Worm (Caenorhabditis elegans) whole organism, L1 larva: ENCODE data around the gene F17E9.16.
A peak's percentile ranks its signal among the peaks of the same experiment; 100 is the strongest.

Experiments
- F16B12.6 ChIP-seq: fragments of 150-350 bp; optimal IDR thresholded peaks from 2 replicates; lab custom pipeline; 2014; ENCODE audit warnings: missing biosample characterization, missing genetic modification characterization
- Y116A8C.19 ChIP-seq: sonication (generic microtip); optimal IDR thresholded peaks from 2 replicates; lab custom pipeline; 2016; ENCODE audit warnings: missing compliant biosample characterization, missing genetic modification characterization, borderline replicate concordance
- aly-2 ChIP-seq: fragments of 150-350 bp; optimal IDR thresholded peaks from 2 replicates; lab custom pipeline; 2014; ENCODE audit warnings: missing biosample characterization, missing genetic modification characterization
- blmp-1 ChIP-seq: fragments of 150-350 bp; optimal IDR thresholded peaks from 2 replicates; lab custom pipeline; 2014; ENCODE audit warnings: missing biosample characterization, missing genetic modification characterization
- ceh-63 ChIP-seq: fragments of 200-800 bp; sonication (Bioruptor generic); optimal IDR thresholded peaks from 2 replicates; lab custom pipeline; 2018; ENCODE audit warnings: mild to moderate bottlenecking, missing genetic modification characterization, missing compliant biosample characterization
- ceh-90 ChIP-seq: sonication (generic microtip); optimal IDR thresholded peaks from 2 replicates; lab custom pipeline; 2016; ENCODE audit warnings: missing genetic modification characterization, missing compliant biosample characterization
- ces-1 ChIP-seq: fragments of 150-350 bp; optimal IDR thresholded peaks from 2 replicates; lab custom pipeline; 2014; ENCODE audit warnings: missing biosample characterization, missing genetic modification reagents, missing genetic modification characterization
- dpl-1 ChIP-seq, 3 experiments: fragments of 150-350 bp in 2 of 3; sonication (generic microtip) in 1 of 3; optimal IDR thresholded peaks; 2 replicates each; lab custom pipeline; 2014 to 2017; ENCODE audit warnings: missing biosample characterization in 3 of 3, missing genetic modification characterization in 3 of 3, missing genetic modification reagents in 3 of 3
- dsc-1 ChIP-seq: sonication (generic microtip); optimal IDR thresholded peaks from 2 replicates; lab custom pipeline; 2016; ENCODE audit warnings: mild to moderate bottlenecking, missing genetic modification characterization, missing compliant biosample characterization
- efl-3 ChIP-seq: fragments of 200-800 bp; sonication (Bioruptor generic); optimal IDR thresholded peaks from 2 replicates; lab custom pipeline; 2018; ENCODE audit warnings: mild to moderate bottlenecking, missing genetic modification characterization, missing compliant biosample characterization
- egl-13 ChIP-seq: sonication (generic microtip); optimal IDR thresholded peaks from 2 replicates; lab custom pipeline; 2016; ENCODE audit warnings: missing genotype, missing genetic modification reagents, missing genetic modification characterization, missing compliant biosample characterization
- egl-27 ChIP-seq, 2 experiments: fragments of 150-350 bp in 1 of 2; sonication (generic microtip); optimal IDR thresholded peaks; 3 replicates each; lab custom pipeline; 2017 to 2018; ENCODE audit warnings: missing biosample characterization in 2 of 2, missing genetic modification characterization in 2 of 2, missing genetic modification reagents in 2 of 2
- ets-5 ChIP-seq: fragments of 200-800 bp; sonication (Bioruptor generic); IDR thresholded peaks from 2 replicates; pipeline ENCODE4 v1.3.6; 2022; ENCODE audit warnings: missing genetic modification characterization, missing compliant biosample characterization
- fkh-10 ChIP-seq: sonication (generic microtip); optimal IDR thresholded peaks from 2 replicates; lab custom pipeline; 2017; ENCODE audit warnings: missing biosample characterization, missing genetic modification reagents, missing genetic modification characterization
- fkh-4 ChIP-seq: sonication (generic microtip); optimal IDR thresholded peaks from 2 replicates; lab custom pipeline; 2016; ENCODE audit warnings: missing compliant biosample characterization, missing genetic modification characterization, borderline replicate concordance
- fkh-8 ChIP-seq: sonication (generic microtip); optimal IDR thresholded peaks from 2 replicates; lab custom pipeline; 2016; ENCODE audit warnings: mild to moderate bottlenecking, missing genetic modification characterization, missing compliant biosample characterization
- fos-1 ChIP-seq: fragments of 150-350 bp; optimal IDR thresholded peaks from 2 replicates; lab custom pipeline; 2014; ENCODE audit warnings: missing biosample characterization, missing genetic modification characterization
- hlh-17 ChIP-seq: fragments of 200-800 bp; sonication (Bioruptor generic); optimal IDR thresholded peaks from 2 replicates; lab custom pipeline; 2018; ENCODE audit warnings: missing genetic modification characterization, mild to moderate bottlenecking, missing compliant biosample characterization, moderate library complexity, borderline replicate concordance
- hpl-2 ChIP-seq: fragments of 150-350 bp; optimal IDR thresholded peaks from 2 replicates; lab custom pipeline; 2014; ENCODE audit warnings: missing biosample characterization, missing genetic modification reagents, missing genetic modification characterization
- isw-1 ChIP-seq: fragments of 200-800 bp; sonication (Bioruptor generic); IDR thresholded peaks from 2 replicates; pipeline ENCODE4 v1.3.6; 2022; ENCODE audit warnings: missing genetic modification characterization, missing compliant biosample characterization
- lin-35 ChIP-seq, 2 experiments: fragments of 150-350 bp; optimal IDR thresholded peaks; 2 replicates each; lab custom pipeline; 2014; ENCODE audit warnings: missing biosample characterization in 2 of 2, missing genetic modification characterization in 2 of 2, missing genetic modification reagents in 2 of 2
- lin-39 ChIP-seq: fragments of 150-350 bp; optimal IDR thresholded peaks from 2 replicates; lab custom pipeline; 2014; ENCODE audit warnings: missing biosample characterization, missing genetic modification reagents, missing genetic modification characterization
- lsy-2 ChIP-seq, 2 experiments: fragments of 150-350 bp; optimal IDR thresholded peaks; 2 replicates each; lab custom pipeline; 2014; ENCODE audit warnings: missing biosample characterization in 2 of 2, missing genetic modification characterization in 2 of 2
- mdl-1 ChIP-seq, 2 experiments: fragments of 150-350 bp; optimal IDR thresholded peaks; 2 replicates each; lab custom pipeline; 2014 to 2017; ENCODE audit warnings: missing biosample characterization in 2 of 2, missing genetic modification characterization in 2 of 2, inconsistent platforms in 1 of 2
- mef-2 ChIP-seq: fragments of 150-350 bp; optimal IDR thresholded peaks from 2 replicates; lab custom pipeline; 2014; ENCODE audit warnings: missing biosample characterization, missing genetic modification characterization
- nhr-11 ChIP-seq: fragments of 150-350 bp; optimal IDR thresholded peaks from 2 replicates; lab custom pipeline; 2014; ENCODE audit warnings: missing biosample characterization, missing genetic modification characterization
- nhr-12 ChIP-seq: sonication (generic microtip); optimal IDR thresholded peaks from 2 replicates; lab custom pipeline; 2017; ENCODE audit warnings: missing biosample characterization, missing genetic modification characterization
- nhr-20 ChIP-seq: sonication (generic microtip); optimal IDR thresholded peaks from 2 replicates; lab custom pipeline; 2016; ENCODE audit warnings: mild to moderate bottlenecking, missing genetic modification characterization, missing compliant biosample characterization
- nhr-47 ChIP-seq: sonication (generic microtip); optimal IDR thresholded peaks from 2 replicates; lab custom pipeline; 2016; ENCODE audit warnings: mild to moderate bottlenecking, missing genetic modification characterization, moderate library complexity, missing compliant biosample characterization
- nhr-76 ChIP-seq: sonication (generic microtip); optimal IDR thresholded peaks from 2 replicates; lab custom pipeline; 2017; ENCODE audit warnings: missing biosample characterization, missing genetic modification characterization
- nhr-77 ChIP-seq: fragments of 150-350 bp; optimal IDR thresholded peaks from 2 replicates; lab custom pipeline; 2014; ENCODE audit warnings: missing biosample characterization, missing genetic modification characterization
- nhr-84 ChIP-seq: sonication (generic microtip); optimal IDR thresholded peaks from 2 replicates; lab custom pipeline; 2017; ENCODE audit warnings: missing biosample characterization, missing genetic modification characterization
- nhr-85 ChIP-seq: sonication (generic microtip); peaks from one replicate; lab custom pipeline; 2016; ENCODE audit warnings: missing genetic modification characterization, inconsistent platforms, missing compliant biosample characterization
- nhr-90 ChIP-seq: sonication (generic microtip); optimal IDR thresholded peaks from 2 replicates; lab custom pipeline; 2016; ENCODE audit warnings: mild to moderate bottlenecking, missing genetic modification characterization, missing compliant biosample characterization; ENCODE audit not compliant: poor library complexity
- pag-3 ChIP-seq: sonication (generic microtip); optimal IDR thresholded peaks from 2 replicates; lab custom pipeline; 2017; ENCODE audit warnings: missing genetic modification characterization, mild to moderate bottlenecking, missing compliant biosample characterization, antibody characterized with exemption, borderline replicate concordance; ENCODE audit not compliant: insufficient read depth
- pax-3 ChIP-seq: fragments of 200-800 bp; sonication (Bioruptor generic); optimal IDR thresholded peaks from 2 replicates; lab custom pipeline; 2018; ENCODE audit warnings: mild to moderate bottlenecking, missing genetic modification characterization, moderate library complexity, missing compliant biosample characterization
- pqm-1 ChIP-seq: sonication (generic microtip); optimal IDR thresholded peaks from 3 replicates; lab custom pipeline; 2017; ENCODE audit warnings: missing biosample characterization, missing genetic modification characterization
- skn-1 ChIP-seq: fragments of 150-350 bp; optimal IDR thresholded peaks from 2 replicates; lab custom pipeline; 2014; ENCODE audit warnings: missing biosample characterization, missing genetic modification characterization
- snpc-4 ChIP-seq: fragments of 150-350 bp; optimal IDR thresholded peaks from 2 replicates; lab custom pipeline; 2014; ENCODE audit warnings: missing biosample characterization, missing genetic modification characterization
- snu-23 ChIP-seq: sonication (generic microtip); optimal IDR thresholded peaks from 2 replicates; lab custom pipeline; 2016; ENCODE audit warnings: missing genetic modification characterization, missing compliant biosample characterization
- sptf-1 ChIP-seq: fragments of 150-350 bp; optimal IDR thresholded peaks from 2 replicates; lab custom pipeline; 2014; ENCODE audit warnings: missing biosample characterization, missing genetic modification characterization
- swsn-7 ChIP-seq: sonication (generic microtip); optimal IDR thresholded peaks from 2 replicates; lab custom pipeline; 2016; ENCODE audit warnings: missing genetic modification characterization, missing compliant biosample characterization
- tbx-2 ChIP-seq: sonication (generic microtip); optimal IDR thresholded peaks from 2 replicates; lab custom pipeline; 2016; ENCODE audit warnings: missing genetic modification characterization, missing compliant biosample characterization
- unc-130 ChIP-seq: fragments of 150-350 bp; optimal IDR thresholded peaks from 2 replicates; lab custom pipeline; 2017; ENCODE audit warnings: missing biosample characterization, missing genetic modification characterization, inconsistent platforms
- unc-30 ChIP-seq: sonication (generic microtip); optimal IDR thresholded peaks from 2 replicates; lab custom pipeline; 2017; ENCODE audit warnings: missing biosample characterization, missing genetic modification characterization
- unc-62 ChIP-seq: fragments of 150-350 bp; optimal IDR thresholded peaks from 2 replicates; lab custom pipeline; 2014; ENCODE audit warnings: missing biosample characterization, missing genetic modification reagents, missing genetic modification characterization
- unc-86 ChIP-seq: sonication (generic microtip); optimal IDR thresholded peaks from 2 replicates; lab custom pipeline; 2016; ENCODE audit warnings: missing genetic modification characterization, missing compliant biosample characterization
- unc-98 ChIP-seq: fragments of 200-800 bp; sonication (Bioruptor generic); IDR thresholded peaks from 2 replicates; pipeline ENCODE4 v1.3.6; 2022; ENCODE audit warnings: missing genetic modification characterization, missing compliant biosample characterization
- xbp-1 ChIP-seq: sonication (generic microtip); optimal IDR thresholded peaks from 2 replicates; lab custom pipeline; 2016; ENCODE audit warnings: missing genetic modification characterization, missing compliant biosample characterization
- zip-4 ChIP-seq: fragments of 200-800 bp; sonication (Bioruptor generic); optimal IDR thresholded peaks from 2 replicates; lab custom pipeline; 2018; ENCODE audit warnings: mild to moderate bottlenecking, missing genetic modification characterization, moderate library complexity, missing compliant biosample characterization
- ztf-11 ChIP-seq, 2 experiments: sonication (generic microtip); optimal IDR thresholded peaks; 2 replicates each; lab custom pipeline; 2016 to 2017; ENCODE audit warnings: missing genetic modification characterization in 2 of 2, missing biosample characterization in 1 of 2, missing compliant biosample characterization in 1 of 2

F17E9.16 gene

DNA sequence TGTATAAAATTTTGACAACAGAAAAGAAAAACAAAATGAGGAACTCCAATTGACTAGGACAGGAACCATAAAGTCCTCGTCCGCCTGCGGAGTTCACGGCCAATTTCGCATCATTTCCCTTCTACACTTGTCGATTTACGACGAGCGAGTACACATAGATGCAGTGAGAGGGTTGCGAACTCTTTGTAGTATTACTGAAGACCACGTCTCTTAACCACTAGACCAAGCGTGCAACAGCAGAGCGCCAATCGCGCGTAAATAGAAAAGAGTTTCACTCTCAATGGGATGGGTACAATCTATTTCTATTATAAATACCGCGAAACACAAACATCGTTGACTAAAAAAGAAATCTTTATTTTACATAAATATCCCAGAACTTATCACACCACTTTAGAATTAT is 23.2 kb downstream of the F17E9.16 start (continued):
- TF ChIP-seq mdl-1 (tag; optimal IDR thresholded peaks at IDR 0.05; lab: Kevin White, UChicago) (peak in 1 of 2 experiments; percentile 82), xbp-1 (tag; lab: Kevin White, UChicago) (peak; percentile 85), aly-2 (tag; lab: Kevin White, UChicago) (peak; percentile 79), nhr-20 (peak; percentile 91), Y116A8C.19 (no peak), nhr-85 (peak; percentile 81), pqm-1 (no peak), fkh-10 (GFP tag; lab: Kevin White, UChicago) (no peak), ets-5 (GFP tag; lab: Robert Waterston, UW) (no peak), snpc-4 (tag; lab: Kevin White, UChicago) (peak; percentile 51), ceh-90 (tag; lab: Kevin White, UChicago) (no peak), unc-86 (tag; lab: Kevin White, UChicago) (peak; percentile 25), sptf-1 (tag; lab: Kevin White, UChicago) (no peak), nhr-47 (tag; lab: Kevin White, UChicago) (peak; percentile 85), egl-27 (tag; optimal IDR thresholded peaks at IDR 0.05; lab: Kevin White, UChicago) (peak in 1 of 2 experiments; percentile 2), pag-3 (tag; lab: Kevin White, UChicago) (no peak), lin-39 (tag; lab: Kevin White, UChicago) (no peak), nhr-77 (tag; lab: Kevin White, UChicago) (peak; percentile 83), dsc-1 (tag; lab: Kevin White, UChicago) (peak; percentile 83), hpl-2 (GFP tag; lab: Kevin White, UChicago) (peak; percentile 76), blmp-1 (tag; lab: Kevin White, UChicago) (peak; percentile 44), ces-1 (GFP tag; lab: Kevin White, UChicago) (no peak), nhr-12 (no peak), nhr-90 (peak; percentile 87), dpl-1 (GFP tag; optimal IDR thresholded peaks at IDR 0.05; lab: Kevin White, UChicago) (peak; percentile 59 to 67 (median 65)), efl-3 (GFP tag; lab: Kevin White, UChicago) (no peak), lin-35 (GFP tag; optimal IDR thresholded peaks at IDR 0.05; lab: Kevin White, UChicago) (peak; percentile 78 to 88), nhr-11 (tag; lab: Kevin White, UChicago) (no peak), isw-1 (GFP tag; lab: Robert Waterston, UW) (peak; percentile 48), fos-1 (tag; lab: Kevin White, UChicago) (peak; percentile 44), F16B12.6 (tag; lab: Kevin White, UChicago) (peak; percentile 20), lsy-2 (tag; optimal IDR thresholded peaks at IDR 0.05; lab: Kevin White, UChicago) (peak; percentile 77 to 87), fkh-8 (peak; percentile 59), swsn-7 (tag; lab: Kevin White, UChicago) (peak; percentile 88), ceh-63 (GFP tag; lab: Kevin White, UChicago) (peak; percentile 37), tbx-2 (tag; lab: Kevin White, UChicago) (peak; percentile 76), nhr-84 (tag; lab: Kevin White, UChicago) (no peak), zip-4 (peak; percentile 44), unc-130 (tag; lab: Kevin White, UChicago) (peak; percentile 62), nhr-76 (tag; lab: Kevin White, UChicago) (no peak), unc-98 (GFP tag; lab: Robert Waterston, UW) (no peak), hlh-17 (GFP tag; lab: Kevin White, UChicago) (no peak), egl-13 (tag; lab: Kevin White, UChicago) (peak; percentile 55), unc-62 (GFP tag; lab: Kevin White, UChicago) (no peak), unc-30 (no peak), pax-3 (peak; percentile 49), mef-2 (no peak), snu-23 (peak; percentile 95), skn-1 (tag; lab: Kevin White, UChicago) (peak; percentile 67), ztf-11 (tag; optimal IDR thresholded peaks at IDR 0.05; lab: Kevin White, UChicago) (peak in 1 of 2 experiments; percentile 27), fkh-4 (tag; lab: Kevin White, UChicago) (no peak)
